Worm (Caenorhabditis elegans) whole organism, L3 larva: ENCODE results near the gene F47B8.13.

Experiments used
- ZK546.5 ChIP-seq: sonication (generic microtip); optimal IDR thresholded peaks from 2 replicates; lab custom pipeline; 2017; ENCODE audit warnings: missing biosample characterization, missing genetic modification characterization
- aly-2 ChIP-seq: fragments of 150-350 bp; optimal IDR thresholded peaks from 2 replicates; lab custom pipeline; 2014; ENCODE audit warnings: missing biosample characterization, missing genetic modification characterization
- ama-1 ChIP-seq: fragments of 150-350 bp; optimal IDR thresholded peaks from 2 replicates; lab custom pipeline; 2018
- ceh-16 ChIP-seq: sonication (generic microtip); optimal IDR thresholded peaks from 2 replicates; lab custom pipeline; 2017; ENCODE audit warnings: missing biosample characterization, missing genetic modification characterization
- ceh-82 ChIP-seq: fragments of 150-350 bp; optimal IDR thresholded peaks from 2 replicates; lab custom pipeline; 2014; ENCODE audit warnings: missing biosample characterization, missing genetic modification characterization
- ceh-9 ChIP-seq: sonication (generic microtip); optimal IDR thresholded peaks from 2 replicates; lab custom pipeline; 2018; ENCODE audit warnings: missing biosample characterization, missing genetic modification characterization
- daf-12 ChIP-seq: fragments of 150-350 bp; optimal IDR thresholded peaks from 2 replicates; lab custom pipeline; 2014; ENCODE audit warnings: missing biosample characterization, missing genetic modification reagents, missing genetic modification characterization
- egl-27 ChIP-seq: sonication (generic microtip); optimal IDR thresholded peaks from 4 replicates; lab custom pipeline; 2017; ENCODE audit warnings: missing biosample characterization, missing genetic modification reagents, missing genetic modification characterization
- egl-5 ChIP-seq: fragments of 150-350 bp; optimal IDR thresholded peaks from 2 replicates; lab custom pipeline; 2017; ENCODE audit warnings: missing biosample characterization, missing genetic modification reagents, missing genetic modification characterization, inconsistent platforms
- elt-1 ChIP-seq: fragments of 150-350 bp; optimal IDR thresholded peaks from 2 replicates; lab custom pipeline; 2014; ENCODE audit warnings: missing biosample characterization, missing genetic modification characterization
- elt-3 ChIP-seq, 3 experiments: fragments of 150-350 bp in 1 of 3; sonication (generic microtip) in 2 of 3; optimal IDR thresholded peaks; 2 replicates in 2 of 3; 4 replicates in 1 of 3; lab custom pipeline; 2014 to 2017; ENCODE audit warnings: missing biosample characterization in 3 of 3, missing genetic modification characterization in 3 of 3
- fkh-10 ChIP-seq: sonication (generic microtip); optimal IDR thresholded peaks from 2 replicates; lab custom pipeline; 2017; ENCODE audit warnings: missing biosample characterization, missing genetic modification reagents, missing genetic modification characterization
- fkh-2 ChIP-seq: fragments of 150-350 bp; optimal IDR thresholded peaks from 2 replicates; lab custom pipeline; 2014; ENCODE audit warnings: missing biosample characterization, missing genetic modification reagents, missing genetic modification characterization
- hmg-11 ChIP-seq: sonication (generic microtip); optimal IDR thresholded peaks from 2 replicates; lab custom pipeline; 2016; ENCODE audit warnings: missing genetic modification characterization, missing compliant biosample characterization
- lsy-12 ChIP-seq: sonication (generic microtip); optimal IDR thresholded peaks from 2 replicates; lab custom pipeline; 2016; ENCODE audit warnings: mild to moderate bottlenecking, missing genetic modification characterization, missing compliant biosample characterization
- mdl-1 ChIP-seq: fragments of 150-350 bp; optimal IDR thresholded peaks from 2 replicates; lab custom pipeline; 2014; ENCODE audit warnings: missing biosample characterization, missing genetic modification characterization
- mml-1 ChIP-seq: fragments of 150-350 bp; sonication (generic microtip); optimal IDR thresholded peaks from 3 replicates; lab custom pipeline; 2014; ENCODE audit warnings: missing biosample characterization, missing genetic modification characterization
- nfya-1 ChIP-seq: sonication (generic microtip); optimal IDR thresholded peaks from 2 replicates; lab custom pipeline; 2017; ENCODE audit warnings: missing genetic modification characterization, mild to moderate bottlenecking, missing compliant biosample characterization, antibody characterized with exemption, moderate library complexity; ENCODE audit not compliant: insufficient read depth
- nhr-23 ChIP-seq: fragments of 150-350 bp; optimal IDR thresholded peaks from 2 replicates; lab custom pipeline; 2014; ENCODE audit warnings: missing biosample characterization, missing genetic modification reagents, missing genetic modification characterization
- nhr-237 ChIP-seq: fragments of 150-350 bp; optimal IDR thresholded peaks from 2 replicates; lab custom pipeline; 2014; ENCODE audit warnings: missing biosample characterization, missing genetic modification characterization
- nhr-25 ChIP-seq: sonication (generic microtip); optimal IDR thresholded peaks from 2 replicates; lab custom pipeline; 2017; ENCODE audit warnings: missing biosample characterization, missing genetic modification characterization
- nhr-28 ChIP-seq: fragments of 150-350 bp; optimal IDR thresholded peaks from 2 replicates; lab custom pipeline; 2014; ENCODE audit warnings: missing biosample characterization, missing genetic modification characterization
- nhr-43 ChIP-seq: sonication (generic microtip); optimal IDR thresholded peaks from 2 replicates; lab custom pipeline; 2016; ENCODE audit warnings: mild to moderate bottlenecking, missing genetic modification characterization, missing compliant biosample characterization; ENCODE audit not compliant: poor library complexity, severe bottlenecking
- nhr-67 ChIP-seq: fragments of 150-350 bp; optimal IDR thresholded peaks from 2 replicates; lab custom pipeline; 2014; ENCODE audit warnings: missing biosample characterization, missing genetic modification characterization
- nhr-76 ChIP-seq: fragments of 150-350 bp; sonication (generic microtip); optimal IDR thresholded peaks from 5 replicates; lab custom pipeline; 2014; ENCODE audit warnings: missing biosample characterization, missing genetic modification characterization
- pha-4 ChIP-seq: fragments of 150-350 bp; optimal IDR thresholded peaks from 2 replicates; lab custom pipeline; 2014; ENCODE audit warnings: missing biosample characterization, missing genetic modification reagents, missing genetic modification characterization
- sea-2 ChIP-seq: fragments of 150-350 bp; sonication (generic microtip); optimal IDR thresholded peaks from 4 replicates; lab custom pipeline; 2014; ENCODE audit warnings: missing biosample characterization, missing genetic modification reagents, missing genetic modification characterization
- skn-1 ChIP-seq: fragments of 150-350 bp; optimal IDR thresholded peaks from 2 replicates; lab custom pipeline; 2014; ENCODE audit warnings: missing biosample characterization, missing genetic modification characterization
- snpc-4 ChIP-seq: fragments of 150-350 bp; optimal IDR thresholded peaks from 2 replicates; lab custom pipeline; 2014; ENCODE audit warnings: missing biosample characterization, missing genetic modification characterization
- tbx-2 ChIP-seq: sonication (generic microtip); optimal IDR thresholded peaks from 2 replicates; lab custom pipeline; 2016; ENCODE audit warnings: mild to moderate bottlenecking, missing genetic modification characterization, missing compliant biosample characterization
- unc-39 ChIP-seq: sonication (generic microtip); optimal IDR thresholded peaks from 4 replicates; lab custom pipeline; 2017; ENCODE audit warnings: missing biosample characterization, missing genetic modification characterization
- unc-62 ChIP-seq: fragments of 150-350 bp; sonication (generic microtip); optimal IDR thresholded peaks from 4 replicates; lab custom pipeline; 2014; ENCODE audit warnings: missing biosample characterization, missing genetic modification reagents, missing genetic modification characterization
- zag-1 ChIP-seq: fragments of 150-350 bp; optimal IDR thresholded peaks from 2 replicates; lab custom pipeline; 2014; ENCODE audit warnings: missing biosample characterization, missing genetic modification characterization
- ztf-11 ChIP-seq: fragments of 150-350 bp; optimal IDR thresholded peaks from 2 replicates; lab custom pipeline; 2014; ENCODE audit warnings: missing biosample characterization, missing genetic modification characterization
- ztf-4 ChIP-seq: fragments of 150-350 bp; optimal IDR thresholded peaks from 2 replicates; lab custom pipeline; 2014; ENCODE audit warnings: missing biosample characterization, missing genetic modification characterization

Gene F47B8.13

ce11 chrV:14316525-14316924, 3.0 kb downstream of the F47B8.13 start, which contains the start of gene F47B8.2:
Gene F47B8.2, minus strand, starts transcription at chrV:14316625.
- TF ChIP-seq fkh-2 (tag; lab: Kevin White, UChicago) = no peak
- TF ChIP-seq nhr-76 (tag; lab: Kevin White, UChicago) = no peak
- TF ChIP-seq sea-2 (GFP tag; lab: Kevin White, UChicago) = no peak
- TF ChIP-seq pha-4 (tag; lab: Kevin White, UChicago) = no peak
- no peak for TF ChIP-seq ama-1 (lab: Kevin White, UChicago)
- TF ChIP-seq ztf-11 = no peak
- TF ChIP-seq fkh-10 (GFP tag; lab: Kevin White, UChicago) = no peak
- no peak for TF ChIP-seq skn-1 (tag; lab: Kevin White, UChicago)
- no peak for TF ChIP-seq nhr-28
- TF ChIP-seq snpc-4 (tag; lab: Kevin White, UChicago) = no peak
- TF ChIP-seq nhr-67 (tag; lab: Kevin White, UChicago) = no peak
- no peak for TF ChIP-seq egl-5
- TF ChIP-seq unc-39 = no peak
- TF ChIP-seq elt-3 (tag; optimal IDR thresholded peaks at IDR 0.05; lab: Kevin White, UChicago) = no peak
- TF ChIP-seq lsy-12 (tag; lab: Kevin White, UChicago) = no peak
- no peak for TF ChIP-seq zag-1

- no peak for TF ChIP-seq nhr-23 (tag; lab: Kevin White, UChicago)
- no peak for TF ChIP-seq ceh-9
- no peak for TF ChIP-seq ZK546.5 (tag; lab: Kevin White, UChicago)
- TF ChIP-seq skn-1 (tag; lab: Kevin White, UChicago) = no peak
- no peak for TF ChIP-seq elt-1 (tag; lab: Kevin White, UChicago)
- no peak for TF ChIP-seq ceh-16 (tag; lab: Kevin White, UChicago)
- TF ChIP-seq daf-12 = no peak
- TF ChIP-seq nfya-1 (tag; lab: Kevin White, UChicago) = no peak
- no peak for TF ChIP-seq elt-3 (tag; optimal IDR thresholded peaks at IDR 0.05; lab: Kevin White, UChicago)
- no peak for TF ChIP-seq nhr-237 (tag; lab: Kevin White, UChicago)
- TF ChIP-seq egl-5 = no peak
- TF ChIP-seq egl-27 (tag; lab: Kevin White, UChicago) = no peak
- no peak for TF ChIP-seq mml-1 (tag; lab: Kevin White, UChicago)
- TF ChIP-seq ztf-11 = no peak
- no peak for TF ChIP-seq mdl-1 (tag; lab: Kevin White, UChicago)
- TF ChIP-seq hmg-11 (tag; lab: Kevin White, UChicago) = no peak
- TF ChIP-seq aly-2 (tag; lab: Kevin White, UChicago) = no peak
Measured at ce11 chrV:14314236-14314635, 5.3 kb downstream of the F47B8.13 start, which contains the start of gene F47B8.1. Gene F47B8.1, minus strand, starts transcription at chrV:14314336.

ce11 chrV:14312695-14313094, 6.8 kb downstream of the F47B8.13 start, which contains the start of gene F14D7.8:
Gene F14D7.8, minus strand, starts transcription at chrV:14312795.
- TF ChIP-seq unc-39 (no peak), ceh-9 (no peak), ceh-16 (tag; lab: Kevin White, UChicago) (no peak), nhr-76 (tag; lab: Kevin White, UChicago) (no peak), nhr-25 (tag; lab: Kevin White, UChicago) (no peak), tbx-2 (tag; lab: Kevin White, UChicago) (no peak), ztf-4 (no peak), fkh-2 (tag; lab: Kevin White, UChicago) (no peak)

ce11 chrV:14311115-14311514, 8.4 kb downstream of the F47B8.13 start, which contains the start of gene ddn-3:
Gene ddn-3, minus strand, starts transcription at chrV:14311215.
- no peak for TF ChIP-seq daf-12
- no peak for TF ChIP-seq snpc-4 (tag; lab: Kevin White, UChicago)
- no peak for TF ChIP-seq fkh-10 (GFP tag; lab: Kevin White, UChicago)
- no peak for TF ChIP-seq mml-1 (tag; lab: Kevin White, UChicago)
- TF ChIP-seq nhr-43 (tag; lab: Kevin White, UChicago) = no peak
- no peak for TF ChIP-seq ceh-16 (tag; lab: Kevin White, UChicago)
- no peak for TF ChIP-seq ceh-82
- no peak for TF ChIP-seq ztf-11
- no peak for TF ChIP-seq skn-1 (tag; lab: Kevin White, UChicago)
- TF ChIP-seq unc-62 (GFP tag; lab: Kevin White, UChicago) = no peak
- no peak for TF ChIP-seq tbx-2 (tag; lab: Kevin White, UChicago)
- no peak for TF ChIP-seq egl-5
- TF ChIP-seq mdl-1 (tag; lab: Kevin White, UChicago) = no peak
- TF ChIP-seq aly-2 (tag; lab: Kevin White, UChicago) = no peak
- no peak for TF ChIP-seq nhr-67 (tag; lab: Kevin White, UChicago)
- TF ChIP-seq, all 47 proteins: peak for 0
